Fruit fly (Drosophila melanogaster): ENCODE results near the gene CG34313.

Gene CG34313

dm6 chr2L:16921825-16922224 lies 42.5 kb downstream of the CG34313 start:
- TF ChIP-seq gl (tag; optimal IDR thresholded peaks at IDR 0.05): no peak
- TF ChIP-seq D1 (tag; optimal IDR thresholded peaks at IDR 0.05): no peak
- no peak for TF ChIP-seq EcR (GFP tag; optimal IDR thresholded peaks at IDR 0.05)
- TF ChIP-seq Ets98B (GFP tag; IDR thresholded peaks at IDR 0.05): no peak
- TF ChIP-seq CG17806 (tag; optimal IDR thresholded peaks at IDR 0.05): no peak
- TF ChIP-seq CG4496 (GFP tag; IDR thresholded peaks at IDR 0.05): no peak
- no peak for TF ChIP-seq CG14655 (GFP tag; optimal IDR thresholded peaks at IDR 0.05)
- TF ChIP-seq Pif1B (GFP tag; optimal IDR thresholded peaks at IDR 0.05): no peak
- TF ChIP-seq CG9948 (tag; optimal IDR thresholded peaks at IDR 0.05): no peak
- no peak for TF ChIP-seq rn (GFP tag; IDR thresholded peaks at IDR 0.05)
